Fruit fly (Drosophila melanogaster) whole organism, prepupa: ENCODE results near the gene CG33985.
A peak's percentile ranks its signal among the peaks of the same experiment; 100 is the strongest.

Experiments
- Blimp-1 ChIP-seq: fragments of 200-800 bp; sonication (Bioruptor generic); optimal IDR thresholded peaks from 3 replicates; lab custom pipeline; 2017; ENCODE audit warnings: missing biosample characterization, missing genetic modification characterization, mild to moderate bottlenecking, moderate library complexity, missing genetic modification reagents
- CG10631 ChIP-seq: fragments of 200-800 bp; sonication (Bioruptor generic); optimal IDR thresholded peaks from 2 replicates; lab custom pipeline; 2016; ENCODE audit warnings: missing biosample characterization, missing genetic modification characterization
- CG10669 ChIP-seq: fragments of 200-800 bp; sonication (Bioruptor generic); optimal IDR thresholded peaks from 3 replicates; lab custom pipeline; 2018; ENCODE audit warnings: missing biosample characterization, mild to moderate bottlenecking, missing genetic modification characterization, moderate library complexity
- CG11294 ChIP-seq: fragments of 200-800 bp; sonication (Bioruptor generic); IDR thresholded peaks from 2 replicates; pipeline ENCODE4 v1.3.6; 2022; ENCODE audit warnings: missing biosample characterization, missing genetic modification characterization
- CG11762 ChIP-seq: fragments of 200-800 bp; sonication (Bioruptor generic); optimal IDR thresholded peaks from 3 replicates; lab custom pipeline; 2016; ENCODE audit warnings: missing biosample characterization, missing genetic modification characterization; ENCODE audit not compliant: insufficient read depth
- CG11902 ChIP-seq: fragments of 200-800 bp; sonication (Bioruptor generic); optimal IDR thresholded peaks from 3 replicates; lab custom pipeline; 2016; ENCODE audit warnings: missing biosample characterization, missing genetic modification characterization
- CG15336 ChIP-seq: fragments of 200-800 bp; sonication (Bioruptor generic); IDR thresholded peaks from 2 replicates; pipeline ENCODE4 v1.3.6; 2022; ENCODE audit warnings: missing biosample characterization, missing genetic modification characterization
- CG1621 ChIP-seq: fragments of 200-800 bp; sonication (Bioruptor generic); optimal IDR thresholded peaks from 3 replicates; lab custom pipeline; 2018; ENCODE audit warnings: missing biosample characterization, mild to moderate bottlenecking, missing genetic modification characterization
- CG16779 ChIP-seq: fragments of 200-800 bp; sonication (Bioruptor generic); optimal IDR thresholded peaks from 3 replicates; lab custom pipeline; 2017; ENCODE audit warnings: missing biosample characterization, mild to moderate bottlenecking, missing genetic modification characterization
- CG3032 ChIP-seq: fragments of 200-800 bp; optimal IDR thresholded peaks from 2 replicates; lab custom pipeline; 2019; ENCODE audit warnings: missing biosample characterization, mild to moderate bottlenecking, missing genetic modification characterization, moderate library complexity
- CG34406 ChIP-seq: fragments of 200-800 bp; sonication (Bioruptor generic); optimal IDR thresholded peaks from 3 replicates; lab custom pipeline; 2016; ENCODE audit warnings: missing biosample characterization, missing genetic modification characterization
- CG4318 ChIP-seq: fragments of 200-800 bp; sonication (Bioruptor generic); optimal IDR thresholded peaks from 3 replicates; lab custom pipeline; 2017; ENCODE audit warnings: missing biosample characterization, mild to moderate bottlenecking, missing genetic modification characterization
- CG6163 ChIP-seq: fragments of 200-800 bp; sonication (Bioruptor generic); IDR thresholded peaks from 3 replicates; pipeline ENCODE4 v1.3.6; 2022; ENCODE audit warnings: missing biosample characterization, missing genetic modification characterization
- CG6276 ChIP-seq: fragments of 200-800 bp; sonication (Bioruptor generic); optimal IDR thresholded peaks from 2 replicates; lab custom pipeline; 2017; ENCODE audit warnings: missing biosample characterization, mild to moderate bottlenecking, missing genetic modification characterization
- CG6808 ChIP-seq: fragments of 200-800 bp; sonication (Bioruptor generic); optimal IDR thresholded peaks from 3 replicates; lab custom pipeline; 2017; ENCODE audit warnings: missing biosample characterization, missing genetic modification characterization, mild to moderate bottlenecking, moderate library complexity, missing genetic modification reagents
- CG6854 ChIP-seq: fragments of 200-800 bp; sonication (Bioruptor generic); optimal IDR thresholded peaks from 2 replicates; lab custom pipeline; 2017; ENCODE audit warnings: missing biosample characterization, mild to moderate bottlenecking, missing genetic modification characterization
- CG8319 ChIP-seq: fragments of 200-800 bp; sonication (Bioruptor generic); optimal IDR thresholded peaks from 3 replicates; lab custom pipeline; 2016; ENCODE audit warnings: missing biosample characterization, missing genetic modification characterization
- CG8632 ChIP-seq: fragments of 200-800 bp; sonication (Bioruptor generic); optimal IDR thresholded peaks from 3 replicates; lab custom pipeline; 2016; ENCODE audit warnings: missing biosample characterization, missing genetic modification characterization
- CG9139 ChIP-seq: fragments of 200-800 bp; sonication (Bioruptor generic); optimal IDR thresholded peaks from 3 replicates; lab custom pipeline; 2017; ENCODE audit warnings: missing biosample characterization, mild to moderate bottlenecking, missing genetic modification characterization
- Eip75B ChIP-seq: fragments of 200-800 bp; sonication (Bioruptor generic); optimal IDR thresholded peaks from 3 replicates; lab custom pipeline; 2016; ENCODE audit warnings: missing biosample characterization, missing genetic modification characterization
- Eip78C ChIP-seq: fragments of 200-800 bp; sonication (Bioruptor generic); peaks from one replicate; lab custom pipeline; 2016; ENCODE audit warnings: missing biosample characterization, missing genetic modification characterization
- Eip93F ChIP-seq: fragments of 200-800 bp; sonication (Bioruptor generic); optimal IDR thresholded peaks from 2 replicates; lab custom pipeline; 2016; ENCODE audit warnings: missing biosample characterization, mild to moderate bottlenecking, missing genetic modification characterization
- Ets21C ChIP-seq: fragments of 200-800 bp; sonication (Bioruptor generic); optimal IDR thresholded peaks from 3 replicates; lab custom pipeline; 2016; ENCODE audit warnings: missing biosample characterization, missing genetic modification characterization
- Ets96B ChIP-seq: fragments of 200-800 bp; optimal IDR thresholded peaks from 2 replicates; lab custom pipeline; 2019; ENCODE audit warnings: missing biosample characterization, mild to moderate bottlenecking, missing genetic modification characterization, moderate library complexity
- Gug ChIP-seq: fragments of 200-800 bp; sonication (Bioruptor generic); IDR thresholded peaks from 2 replicates; pipeline ENCODE4 v1.3.6; 2022; ENCODE audit warnings: missing biosample characterization, missing genetic modification characterization
- Hr38 ChIP-seq: sonication (Bioruptor generic); optimal IDR thresholded peaks from 2 replicates; lab custom pipeline; 2016; ENCODE audit warnings: missing biosample characterization, missing genetic modification characterization
- Hr39 ChIP-seq: fragments of 200-800 bp; sonication (Bioruptor generic); optimal IDR thresholded peaks from 2 replicates; lab custom pipeline; 2016; ENCODE audit warnings: missing biosample characterization, missing genetic modification characterization
- Hr4 ChIP-seq: fragments of 200-800 bp; sonication (Bioruptor generic); optimal IDR thresholded peaks from 3 replicates; lab custom pipeline; 2016; ENCODE audit warnings: missing biosample characterization, missing genetic modification characterization
- Met ChIP-seq: fragments of 200-800 bp; sonication (Bioruptor generic); optimal IDR thresholded peaks from 3 replicates; lab custom pipeline; 2016; ENCODE audit warnings: missing biosample characterization, missing genetic modification characterization
- OdsH ChIP-seq: fragments of 200-800 bp; sonication (Bioruptor generic); optimal IDR thresholded peaks from 3 replicates; lab custom pipeline; 2016; ENCODE audit warnings: missing biosample characterization, missing genetic modification characterization
- Sox14 ChIP-seq: fragments of 200-800 bp; sonication (Bioruptor generic); optimal IDR thresholded peaks from 3 replicates; lab custom pipeline; 2016; ENCODE audit warnings: missing biosample characterization, missing genetic modification characterization
- Sox15 ChIP-seq: fragments of 200-800 bp; sonication (Bioruptor generic); optimal IDR thresholded peaks from 3 replicates; lab custom pipeline; 2016; ENCODE audit warnings: missing biosample characterization, missing genetic modification characterization
- achi ChIP-seq: fragments of 200-800 bp; sonication (Bioruptor generic); optimal IDR thresholded peaks from 3 replicates; lab custom pipeline; 2016; ENCODE audit warnings: missing biosample characterization, missing genetic modification characterization
- acj6 ChIP-seq: fragments of 200-800 bp; sonication (Bioruptor generic); optimal IDR thresholded peaks from 3 replicates; lab custom pipeline; 2016; ENCODE audit warnings: missing biosample characterization, missing genetic modification characterization
- cyc ChIP-seq: fragments of 200-800 bp; sonication (Bioruptor generic); optimal IDR thresholded peaks from 3 replicates; lab custom pipeline; 2016; ENCODE audit warnings: missing biosample characterization, missing genetic modification characterization
- dac ChIP-seq: fragments of 200-800 bp; sonication (Bioruptor generic); optimal IDR thresholded peaks from 2 replicates; lab custom pipeline; 2017; ENCODE audit warnings: missing biosample characterization, mild to moderate bottlenecking, missing genetic modification characterization
- dsx ChIP-seq: fragments of 200-800 bp; optimal IDR thresholded peaks from 3 replicates; lab custom pipeline; 2019; ENCODE audit warnings: missing biosample characterization, mild to moderate bottlenecking, missing genetic modification characterization, moderate library complexity; ENCODE audit not compliant: poor library complexity, severe bottlenecking
- eg ChIP-seq: fragments of 200-800 bp; sonication (Bioruptor generic); IDR thresholded peaks from 3 replicates; pipeline ENCODE4 v1.3.6; 2022; ENCODE audit warnings: missing biosample characterization, missing genetic modification characterization
- esn ChIP-seq: fragments of 200-800 bp; sonication (Bioruptor generic); optimal IDR thresholded peaks from 2 replicates; lab custom pipeline; 2016; ENCODE audit warnings: missing biosample characterization, mild to moderate bottlenecking, missing genetic modification characterization, moderate library complexity
- fd85E ChIP-seq: fragments of 200-800 bp; sonication (Bioruptor generic); optimal IDR thresholded peaks from 3 replicates; lab custom pipeline; 2016; ENCODE audit warnings: missing biosample characterization, missing genetic modification characterization
- fkh ChIP-seq: fragments of 200-800 bp; sonication (Bioruptor generic); optimal IDR thresholded peaks from 3 replicates; lab custom pipeline; 2017; ENCODE audit warnings: missing biosample characterization, mild to moderate bottlenecking, missing genetic modification characterization, moderate library complexity
- lz ChIP-seq: fragments of 200-800 bp; sonication (Bioruptor generic); optimal IDR thresholded peaks from 3 replicates; lab custom pipeline; 2016; ENCODE audit warnings: missing biosample characterization, missing genetic modification characterization
- pdm3 ChIP-seq: fragments of 200-800 bp; sonication (Bioruptor generic); optimal IDR thresholded peaks from 3 replicates; lab custom pipeline; 2016; ENCODE audit warnings: missing biosample characterization, missing genetic modification characterization
- salr ChIP-seq, 2 experiments: fragments of 200-800 bp; sonication (Bioruptor generic); optimal IDR thresholded peaks; 3 replicates each; lab custom pipeline; 2016 to 2018; ENCODE audit warnings: missing biosample characterization in 2 of 2, missing genetic modification characterization in 2 of 2, mild to moderate bottlenecking in 1 of 2
- spab ChIP-seq: fragments of 200-800 bp; sonication (Bioruptor generic); optimal IDR thresholded peaks from 2 replicates; lab custom pipeline; 2017; ENCODE audit warnings: missing biosample characterization, mild to moderate bottlenecking, missing genetic modification characterization, missing genetic modification reagents
- svp ChIP-seq: fragments of 200-800 bp; sonication (Bioruptor generic); peaks from one replicate; lab custom pipeline; 2016; ENCODE audit warnings: missing biosample characterization, missing genetic modification characterization
- topi ChIP-seq: fragments of 200-800 bp; sonication (Bioruptor generic); optimal IDR thresholded peaks from 3 replicates; lab custom pipeline; 2016; ENCODE audit warnings: missing biosample characterization, missing genetic modification characterization
- vri ChIP-seq: fragments of 200-800 bp; sonication (Bioruptor generic); optimal IDR thresholded peaks from 3 replicates; lab custom pipeline; 2016; ENCODE audit warnings: missing biosample characterization, mild to moderate bottlenecking, missing genetic modification characterization

The CG33985 gene

dm6 chr3L:15563851-15564106, 37.2 kb upstream of the CG33985 start:
- TF ChIP-seq lz (GFP tag; lab: Kevin White, UChicago) (no peak), CG16779 (no peak), CG6808 (no peak), dac (no peak), CG3032 (tag; lab: Kevin White, UChicago) (no peak), vri (GFP tag; lab: Kevin White, UChicago) (no peak), CG8632 (GFP tag; lab: Kevin White, UChicago) (no peak), cyc (GFP tag; lab: Kevin White, UChicago) (no peak), CG9139 (GFP tag; lab: Kevin White, UChicago) (no peak), Eip75B (GFP tag; lab: Kevin White, UChicago) (no peak), Blimp-1 (GFP tag; lab: Kevin White, UChicago) (no peak), Hr39 (no peak), topi (GFP tag; lab: Kevin White, UChicago) (no peak), spab (GFP tag; lab: Kevin White, UChicago) (no peak), dsx (no peak), CG11294 (GFP tag; lab: Robert Waterston, UW) (no peak)
- TF ChIP-seq, all 60 proteins: peak for 0

- TF ChIP-seq topi (GFP tag; lab: Kevin White, UChicago) (peak; percentile 15), CG11762 (GFP tag; lab: Kevin White, UChicago) (no peak), salr (GFP tag; optimal IDR thresholded peaks at IDR 0.05; lab: Kevin White, UChicago) (no peak), achi (GFP tag; lab: Kevin White, UChicago) (no peak), Eip93F (GFP tag; lab: Kevin White, UChicago) (peak; percentile 64), svp (GFP tag; lab: Kevin White, UChicago) (peak; percentile 71), CG6163 (GFP tag; lab: Robert Waterston, UW) (peak; percentile 51; the same call in 2 of the 3 replicates), OdsH (GFP tag; lab: Kevin White, UChicago) (no peak), Sox14 (peak; percentile 25), fd85E (GFP tag; lab: Kevin White, UChicago) (no peak), Sox15 (GFP tag; lab: Kevin White, UChicago) (no peak), Hr38 (GFP tag; lab: Kevin White, UChicago) (no peak), CG10631 (peak; percentile 43), CG6854 (GFP tag; lab: Kevin White, UChicago) (no peak), CG3032 (tag; lab: Kevin White, UChicago) (peak; percentile 59), Met (no peak), CG8319 (GFP tag; lab: Kevin White, UChicago) (no peak), Eip78C (peak; percentile 65), Ets96B (tag; lab: Kevin White, UChicago) (peak; percentile 56), Gug (GFP tag; lab: Robert Waterston, UW) (peak; percentile 63), CG10669 (GFP tag; lab: Kevin White, UChicago) (peak; percentile 21), acj6 (GFP tag; lab: Kevin White, UChicago) (peak; percentile 33), CG11902 (GFP tag; lab: Kevin White, UChicago) (no peak), CG16779 (no peak), lz (GFP tag; lab: Kevin White, UChicago) (peak; percentile 17), spab (GFP tag; lab: Kevin White, UChicago) (no peak), cyc (GFP tag; lab: Kevin White, UChicago) (peak; percentile 23), CG9139 (GFP tag; lab: Kevin White, UChicago) (no peak), fkh (GFP tag; lab: Kevin White, UChicago) (peak; percentile 42), CG34406 (GFP tag; lab: Kevin White, UChicago) (peak; percentile 32), CG4318 (GFP tag; lab: Kevin White, UChicago) (no peak), Eip75B (GFP tag; lab: Kevin White, UChicago) (peak; percentile 2), Hr4 (GFP tag; lab: Kevin White, UChicago) (peak; percentile 30), CG11294 (GFP tag; lab: Robert Waterston, UW) (0 out of 2 replicates have a peak, but pooled peaks have one; percentile 37), pdm3 (GFP tag; lab: Kevin White, UChicago) (no peak), CG6808 (no peak), eg (GFP tag; lab: Robert Waterston, UW) (peak; percentile 86), CG6276 (GFP tag; lab: Kevin White, UChicago) (no peak), Ets21C (GFP tag; lab: Kevin White, UChicago) (no peak), Hr39 (peak; percentile 11), CG1621 (no peak), CG15336 (peak; percentile 51; the same call in 1 of the 2 replicates), esn (GFP tag; lab: Kevin White, UChicago) (peak; percentile 53)
Measured at dm6 chr3L:15563058-15563850, 36.6 kb upstream of the CG33985 start, which contains the start of the genes CG7739 and SCCRO. TSS of gene CG7739 (minus strand) at chr3L:15563065. TSS of gene SCCRO (plus strand) at chr3L:15563427.
